Worm (Caenorhabditis elegans): Measurements from ENCODE around the gene col-106.

- TF ChIP-seq pqm-1 (tag; optimal IDR thresholded peaks at IDR 0.05) (peak; percentile 29), pha-4 (tag; optimal IDR thresholded peaks at IDR 0.05) (peak; percentile 40), R02D3.7 (tag; optimal IDR thresholded peaks at IDR 0.05) (no peak)
Observed at ce11 chrIV:1510241-1510640, 49.7 kb upstream of the col-106 start, which contains the start of gene txt-4.
